Fruit fly (Drosophila melanogaster) whole organism, embryonic: Measurements from ENCODE around the gene DnaJ-1.
A peak's percentile ranks its signal among the peaks of the same experiment; 100 is the strongest.

Experiments
- Awh ChIP-seq: fragments of 200-800 bp; sonication (Bioruptor generic); IDR thresholded peaks from 2 replicates; pipeline ENCODE4, ENCODE4 v1.3.6; 2022; ENCODE audit warnings: missing biosample characterization, missing genetic modification characterization
- Bdp1 ChIP-seq: fragments of 200-800 bp; sonication (Bioruptor generic); optimal IDR thresholded peaks from 3 replicates; lab custom pipeline; 2016; ENCODE audit warnings: missing biosample characterization, missing genetic modification characterization
- CG10431 ChIP-seq: fragments of 200-800 bp; sonication (Bioruptor generic); optimal IDR thresholded peaks from 3 replicates; lab custom pipeline; 2018; ENCODE audit warnings: missing biosample characterization, mild to moderate bottlenecking, missing genetic modification characterization
- CG11456 ChIP-seq: fragments of 200-800 bp; sonication (Bioruptor generic); IDR thresholded peaks from 3 replicates; pipeline ENCODE4 v1.3.6; 2022; ENCODE audit warnings: missing biosample characterization, missing genetic modification characterization
- CG11504 ChIP-seq: fragments of 200-800 bp; sonication (Bioruptor generic); optimal IDR thresholded peaks from 3 replicates; lab custom pipeline; 2019; ENCODE audit warnings: missing biosample characterization, mild to moderate bottlenecking, missing genetic modification characterization, moderate library complexity
- CG11695 ChIP-seq: fragments of 200-800 bp; sonication (Bioruptor generic); IDR thresholded peaks from 3 replicates; pipeline ENCODE4 v1.3.6; 2022; ENCODE audit warnings: missing biosample characterization, missing genetic modification characterization
- CG12942 ChIP-seq: fragments of 200-800 bp; sonication (Bioruptor generic); optimal IDR thresholded peaks from 3 replicates; lab custom pipeline; 2016; ENCODE audit warnings: missing biosample characterization, missing genetic modification characterization
- CG13424 ChIP-seq: fragments of 200-800 bp; sonication (Bioruptor generic); optimal IDR thresholded peaks from 2 replicates; lab custom pipeline; 2019; ENCODE audit warnings: missing biosample characterization, mild to moderate bottlenecking, missing genetic modification characterization, moderate library complexity
- CG13775 ChIP-seq: fragments of 200-800 bp; sonication (Bioruptor generic); optimal IDR thresholded peaks from 3 replicates; lab custom pipeline; 2017; ENCODE audit warnings: missing biosample characterization, mild to moderate bottlenecking, missing genetic modification characterization
- CG1792 ChIP-seq: fragments of 200-800 bp; sonication (Bioruptor generic); optimal IDR thresholded peaks from 2 replicates; lab custom pipeline; 2016; ENCODE audit warnings: missing biosample characterization, missing genetic modification characterization
- CG2116 ChIP-seq: fragments of 200-800 bp; sonication (Bioruptor generic); optimal IDR thresholded peaks from 3 replicates; lab custom pipeline; 2018; ENCODE audit warnings: missing biosample characterization, mild to moderate bottlenecking, missing genetic modification characterization
- CG2202 ChIP-seq: fragments of 200-800 bp; sonication (Bioruptor generic); optimal IDR thresholded peaks from 2 replicates; lab custom pipeline; 2018; ENCODE audit warnings: missing biosample characterization, mild to moderate bottlenecking, missing genetic modification characterization
- CG31365 ChIP-seq: fragments of 200-800 bp; sonication (Bioruptor generic); optimal IDR thresholded peaks from 2 replicates; lab custom pipeline; 2018; ENCODE audit warnings: missing biosample characterization, mild to moderate bottlenecking, missing genetic modification characterization
- CG34224 ChIP-seq: fragments of 200-800 bp; sonication (Bioruptor generic); IDR thresholded peaks from 3 replicates; pipeline ENCODE4 v1.3.6; 2022; ENCODE audit warnings: missing biosample characterization, missing genetic modification characterization; ENCODE audit not compliant: partially characterized antibody
- CG3726 ChIP-seq: fragments of 200-800 bp; sonication (Bioruptor generic); IDR thresholded peaks from 3 replicates; pipeline ENCODE4, ENCODE4 v1.3.6; 2022; ENCODE audit warnings: missing biosample characterization, missing genetic modification characterization
- CG4328 ChIP-seq: fragments of 200-800 bp; sonication (Bioruptor generic); optimal IDR thresholded peaks from 3 replicates; lab custom pipeline; 2017; ENCODE audit warnings: missing biosample characterization, missing genetic modification reagents, missing genetic modification characterization
- CG4707 ChIP-seq: fragments of 200-800 bp; sonication (Bioruptor generic); optimal IDR thresholded peaks from 2 replicates; lab custom pipeline; 2018; ENCODE audit warnings: missing biosample characterization, mild to moderate bottlenecking, missing genetic modification characterization, moderate library complexity
- CG5953 ChIP-seq: fragments of 200-800 bp; sonication (Bioruptor generic); IDR thresholded peaks from 2 replicates; pipeline ENCODE4 v1.3.6; 2022; ENCODE audit warnings: missing biosample characterization, missing genetic modification characterization
- CG6683 ChIP-seq: fragments of 200-800 bp; sonication (Bioruptor generic); optimal IDR thresholded peaks from 2 replicates; lab custom pipeline; 2017; ENCODE audit warnings: missing biosample characterization, mild to moderate bottlenecking, missing genetic modification characterization, missing genetic modification reagents
- CG6689 ChIP-seq: fragments of 200-800 bp; sonication (Bioruptor generic); IDR thresholded peaks from 2 replicates; pipeline ENCODE4 v1.3.6; 2022; ENCODE audit warnings: missing biosample characterization, missing genetic modification characterization
- CG6791 ChIP-seq: fragments of 200-800 bp; sonication (Bioruptor generic); IDR thresholded peaks from 3 replicates; pipeline ENCODE4 v1.3.6; 2022; ENCODE audit warnings: missing biosample characterization, missing genetic modification characterization; ENCODE audit not compliant: partially characterized antibody
- CG7357 ChIP-seq: fragments of 200-800 bp; sonication (Bioruptor generic); IDR thresholded peaks from 3 replicates; pipeline ENCODE4 v1.3.6; 2022; ENCODE audit warnings: missing biosample characterization, missing genetic modification characterization
- CG7786 ChIP-seq: fragments of 200-800 bp; sonication (Bioruptor generic); optimal IDR thresholded peaks from 2 replicates; lab custom pipeline; 2016; ENCODE audit warnings: missing biosample characterization, missing genetic modification characterization
- CG8765 ChIP-seq: fragments of 200-800 bp; sonication (Bioruptor generic); IDR thresholded peaks from 2 replicates; pipeline ENCODE4 v1.3.6; 2022; ENCODE audit warnings: missing biosample characterization, missing genetic modification characterization
- CG8924 ChIP-seq: fragments of 200-800 bp; optimal IDR thresholded peaks from 3 replicates; lab custom pipeline; 2019; ENCODE audit warnings: missing biosample characterization, mild to moderate bottlenecking, missing genetic modification characterization, moderate library complexity
- CoRest ChIP-seq: fragments of 200-800 bp; sonication (Bioruptor generic); optimal IDR thresholded peaks from 3 replicates; lab custom pipeline; 2018; ENCODE audit warnings: missing biosample characterization, mild to moderate bottlenecking, missing genetic modification characterization, moderate library complexity
- D19B ChIP-seq: fragments of 200-800 bp; sonication (Bioruptor generic); optimal IDR thresholded peaks from 2 replicates; lab custom pipeline; 2017; ENCODE audit warnings: missing biosample characterization, mild to moderate bottlenecking, missing genetic modification characterization
- HmgD ChIP-seq: fragments of 200-800 bp; sonication (Bioruptor generic); optimal IDR thresholded peaks from 3 replicates; lab custom pipeline; 2016; ENCODE audit warnings: missing biosample characterization, missing genetic modification characterization
- Hr39 ChIP-seq: fragments of >200 bp; optimal IDR thresholded peaks from 2 replicates; lab custom pipeline; 2017
- MBD-R2 ChIP-seq: fragments of 200-800 bp; sonication (Bioruptor generic); IDR thresholded peaks from 2 replicates; pipeline ENCODE4 v1.3.6; 2022; ENCODE audit warnings: missing biosample characterization, missing genetic modification characterization
- Trl ChIP-seq, 3 experiments: fragments of >200 bp in 2 of 3; fragments of 200-800 bp in 1 of 3; sonication (Bioruptor generic) in 1 of 3; optimal IDR thresholded peaks; 2 replicates in 1 of 3; 3 replicates in 2 of 3; lab custom pipeline; 2016 to 2017; ENCODE audit warnings: missing biosample characterization in 1 of 3, missing genetic modification characterization in 1 of 3
- al ChIP-seq: fragments of 200-800 bp; sonication (Bioruptor generic); IDR thresholded peaks from 2 replicates; pipeline ENCODE4 v1.3.6; 2022; ENCODE audit warnings: missing biosample characterization, missing genetic modification characterization
- ato ChIP-seq: fragments of 200-800 bp; sonication (Bioruptor generic); IDR thresholded peaks from 2 replicates; pipeline ENCODE4 v1.3.6; 2022; ENCODE audit warnings: missing biosample characterization, missing genetic modification characterization; ENCODE audit not compliant: partially characterized antibody
- ci ChIP-seq: fragments of 200-800 bp; sonication (Bioruptor generic); IDR thresholded peaks from 3 replicates; pipeline ENCODE4 v1.3.6; 2022; ENCODE audit warnings: missing biosample characterization, missing genetic modification characterization
- dmrt11E ChIP-seq: fragments of 200-800 bp; sonication (Bioruptor generic); optimal IDR thresholded peaks from 3 replicates; lab custom pipeline; 2018; ENCODE audit warnings: missing biosample characterization, mild to moderate bottlenecking, missing genetic modification characterization, moderate library complexity
- ems ChIP-seq: fragments of 200-800 bp; sonication (Bioruptor generic); optimal IDR thresholded peaks from 3 replicates; lab custom pipeline; 2016; ENCODE audit warnings: missing biosample characterization, missing genetic modification characterization
- eve ChIP-seq, 2 experiments: fragments of >200 bp; optimal IDR thresholded peaks; 2 replicates each; lab custom pipeline; 2017; ENCODE audit warnings: missing biosample characterization in 2 of 2, missing genetic modification characterization in 2 of 2
- grn ChIP-seq: fragments of 200-800 bp; sonication (Bioruptor generic); optimal IDR thresholded peaks from 3 replicates; lab custom pipeline; 2017; ENCODE audit warnings: missing biosample characterization, missing genetic modification characterization
- ind ChIP-seq: fragments of 200-800 bp; sonication (Bioruptor generic); optimal IDR thresholded peaks from 3 replicates; lab custom pipeline; 2016; ENCODE audit warnings: missing biosample characterization, missing genetic modification characterization
- nerfin-2 ChIP-seq: fragments of 200-800 bp; sonication (Bioruptor generic); IDR thresholded peaks from 2 replicates; pipeline ENCODE4 v1.3.6; 2022; ENCODE audit warnings: missing biosample characterization, missing genetic modification characterization; ENCODE audit not compliant: partially characterized antibody
- nmo ChIP-seq: fragments of 200-800 bp; sonication (Bioruptor generic); optimal IDR thresholded peaks from 2 replicates; lab custom pipeline; 2018; ENCODE audit warnings: missing biosample characterization, mild to moderate bottlenecking, missing genetic modification characterization, moderate library complexity
- onecut ChIP-seq: fragments of 200-800 bp; sonication (Bioruptor generic); IDR thresholded peaks from 2 replicates; pipeline ENCODE4 v1.3.6; 2022; ENCODE audit warnings: missing biosample characterization, missing genetic modification characterization
- peb ChIP-seq: fragments of 200-800 bp; sonication (Bioruptor generic); IDR thresholded peaks from 2 replicates; pipeline ENCODE4 v1.3.6; 2022; ENCODE audit warnings: missing biosample characterization, missing genetic modification characterization
- pfk ChIP-seq: fragments of 200-800 bp; sonication (Bioruptor generic); optimal IDR thresholded peaks from 2 replicates; lab custom pipeline; 2018; ENCODE audit warnings: missing biosample characterization, mild to moderate bottlenecking, missing genetic modification characterization, moderate library complexity
- pita ChIP-seq: fragments of 200-800 bp; sonication (Bioruptor generic); optimal IDR thresholded peaks from 2 replicates; lab custom pipeline; 2017; ENCODE audit warnings: missing biosample characterization, mild to moderate bottlenecking, missing genetic modification characterization
- pros ChIP-seq: fragments of 200-800 bp; sonication (Bioruptor generic); optimal IDR thresholded peaks from 3 replicates; lab custom pipeline; 2019; ENCODE audit warnings: missing biosample characterization, mild to moderate bottlenecking, missing genetic modification characterization, moderate library complexity
- slou ChIP-seq: fragments of 200-800 bp; sonication (Bioruptor generic); optimal IDR thresholded peaks from 3 replicates; lab custom pipeline; 2016; ENCODE audit warnings: missing biosample characterization, missing genetic modification characterization
- slp2 ChIP-seq: fragments of 200-800 bp; sonication (Bioruptor generic); optimal IDR thresholded peaks from 2 replicates; lab custom pipeline; 2016; ENCODE audit warnings: missing biosample characterization, missing genetic modification characterization
- sob ChIP-seq: fragments of 200-800 bp; sonication (Bioruptor generic); IDR thresholded peaks from 2 replicates; pipeline ENCODE4 v1.3.6; 2022; ENCODE audit warnings: missing biosample characterization, missing genetic modification characterization
- trh ChIP-seq: fragments of 200-800 bp; sonication (Bioruptor generic); optimal IDR thresholded peaks from 2 replicates; lab custom pipeline; 2016; ENCODE audit warnings: missing biosample characterization, missing genetic modification characterization

DnaJ-1 gene

dm6 chr3L:5752903-5753604, 1.1 kb upstream of the DnaJ-1 start, which contains the start of gene Usp47 (continued):
- TF ChIP-seq CG6689 (GFP tag; lab: Robert Waterston, UW), result no peak
- no peak for TF ChIP-seq CG3726 (GFP tag; lab: Robert Waterston, UW)
- TF ChIP-seq trh, result no peak
- TF ChIP-seq nerfin-2, result no peak
- TF ChIP-seq Awh (GFP tag; lab: Robert Waterston, UW), result no peak
- TF ChIP-seq CG4707, result no peak
- TF ChIP-seq CG31365, result no peak
- TF ChIP-seq CG8924, result peak; percentile 11
- no peak for TF ChIP-seq CG12942
- TF ChIP-seq CG13424, result no peak
- no peak for TF ChIP-seq peb
- no peak for TF ChIP-seq CG2202 (tag; lab: Kevin White, UChicago)
- TF ChIP-seq CG10431 (GFP tag; lab: Kevin White, UChicago), result no peak
- TF ChIP-seq CG8765 (GFP tag; lab: Robert Waterston, UW), result no peak
- no peak; the same call in 2 of the 3 replicates for TF ChIP-seq CG34224 (GFP tag; lab: Robert Waterston, UW)
- TF ChIP-seq CG1792 (GFP tag; lab: Kevin White, UChicago), result no peak
- TF ChIP-seq pita (GFP tag; lab: Kevin White, UChicago), result no peak
- TF ChIP-seq CoRest, result no peak
- no peak for TF ChIP-seq Hr39 (lab: Kevin White, UChicago)
- TF ChIP-seq slp2 (GFP tag; lab: Kevin White, UChicago), result no peak
- TF ChIP-seq CG6791 (GFP tag; lab: Robert Waterston, UW), result 0 out of 3 replicates have a peak, but pooled peaks have one; percentile 31
- TF ChIP-seq HmgD (GFP tag; lab: Kevin White, UChicago), result peak; percentile 66
- no peak for TF ChIP-seq onecut (GFP tag; lab: Robert Waterston, UW)
- TF ChIP-seq Bdp1 (GFP tag; lab: Kevin White, UChicago), result no peak
- peak; percentile 58 for TF ChIP-seq MBD-R2 (GFP tag; lab: Robert Waterston, UW)
- no peak for TF ChIP-seq ind
- TF ChIP-seq CG11456 (GFP tag; lab: Robert Waterston, UW), result no peak
- no peak for TF ChIP-seq CG11695 (GFP tag; lab: Robert Waterston, UW)
- no peak for TF ChIP-seq ems (GFP tag; lab: Kevin White, UChicago)
- TF ChIP-seq grn (GFP tag; lab: Kevin White, UChicago), result no peak
- no peak for TF ChIP-seq slou (GFP tag; lab: Kevin White, UChicago)
- no peak for TF ChIP-seq eve (GFP tag; optimal IDR thresholded peaks at IDR 0.05; lab: Kevin White, UChicago)
- no peak for TF ChIP-seq CG4328 (GFP tag; lab: Kevin White, UChicago)
- no peak for TF ChIP-seq CG7786 (GFP tag; lab: Kevin White, UChicago)
- TF ChIP-seq nmo, result peak; percentile 0
- TF ChIP-seq CG11504 (tag; lab: Kevin White, UChicago), result no peak
- TF ChIP-seq pfk, result no peak
- TF ChIP-seq CG2116 (GFP tag; lab: Kevin White, UChicago), result no peak
- TF ChIP-seq Trl (optimal IDR thresholded peaks at IDR 0.05; lab: Kevin White, UChicago), result no peak
- TF ChIP-seq Trl (GFP tag; optimal IDR thresholded peaks at IDR 0.05; lab: Kevin White, UChicago), result no peak
- TF ChIP-seq dmrt11E (tag; lab: Kevin White, UChicago), result no peak
- no peak for TF ChIP-seq D19B (GFP tag; lab: Kevin White, UChicago)
- no peak for TF ChIP-seq CG5953
- TF ChIP-seq al, result no peak
- 0 out of 3 replicates have a peak, but pooled peaks have one; percentile 12 for TF ChIP-seq ci (GFP tag; lab: Robert Waterston, UW)
- TF ChIP-seq CG13775, result no peak
- TF ChIP-seq CG6683 (GFP tag; lab: Kevin White, UChicago), result no peak
- no peak for TF ChIP-seq ato (GFP tag; lab: Robert Waterston, UW)
- TF ChIP-seq CG7357 (GFP tag; lab: Robert Waterston, UW), result no peak
- no peak for TF ChIP-seq pros (GFP tag; lab: Kevin White, UChicago)
- no peak for TF ChIP-seq sob (GFP tag; lab: Robert Waterston, UW)
